Fruit fly (Drosophila melanogaster) whole organism, adult: ENCODE results near the gene PMP34.

ENCODE experiments used
- Hr96 ChIP-seq: fragments of 200-800 bp; sonication (Bioruptor generic); optimal IDR thresholded peaks from 2 replicates; lab custom pipeline; 2016; ENCODE audit warnings: missing biosample characterization, missing genetic modification characterization
- cnc ChIP-seq, 2 experiments: fragments of >200 bp; optimal IDR thresholded peaks; 2 replicates each; lab custom pipeline; 2017
- pad ChIP-seq: fragments of 200-800 bp; sonication (Bioruptor generic); optimal IDR thresholded peaks from 3 replicates; lab custom pipeline; 2017; ENCODE audit warnings: missing biosample characterization, missing genetic modification characterization, mild to moderate bottlenecking, moderate library complexity, missing genetic modification reagents

- TF ChIP-seq pad (GFP tag; lab: Kevin White, UChicago) (no peak), cnc (optimal IDR thresholded peaks at IDR 0.05; lab: Kevin White, UChicago) (no peak), Hr96 (GFP tag; lab: Kevin White, UChicago) (no peak)
Measured at dm6 chr3L:4354898-4355627, 36.5 kb downstream of the PMP34 start.
